Fruit fly (Drosophila melanogaster): ENCODE data around the gene CG3842.

CG3842 gene

dm6 chrX:6356748-6357397, 19.3 kb downstream of the CG3842 start:
- TF ChIP-seq topi (GFP tag; optimal IDR thresholded peaks at IDR 0.05): peak; percentile 16
- TF ChIP-seq Eip78C (GFP tag): peak; percentile 86
- TF ChIP-seq Met (GFP tag; optimal IDR thresholded peaks at IDR 0.05): no peak
- peak; percentile 44 for TF ChIP-seq CG3919 (GFP tag; optimal IDR thresholded peaks at IDR 0.05)
- TF ChIP-seq CG31627 (GFP tag; optimal IDR thresholded peaks at IDR 0.05): peak; percentile 13
- peak; percentile 81 for TF ChIP-seq CG32006 (GFP tag; optimal IDR thresholded peaks at IDR 0.05)
- no peak for TF ChIP-seq Sox102F (GFP tag; optimal IDR thresholded peaks at IDR 0.05)
- TF ChIP-seq salr (GFP tag; optimal IDR thresholded peaks at IDR 0.05): peak in 1 of 2 experiments; percentile 41
- TF ChIP-seq CG15336 (GFP tag; IDR thresholded peaks at IDR 0.05): peak; percentile 73
- TF ChIP-seq ss (GFP tag; optimal IDR thresholded peaks at IDR 0.05): peak in 1 of 2 experiments; percentile 6
- TF ChIP-seq Smox (GFP tag; optimal IDR thresholded peaks at IDR 0.05): peak; percentile 4
- peak; percentile 55 for TF ChIP-seq OdsH (GFP tag; optimal IDR thresholded peaks at IDR 0.05)
- peak; percentile 43 for TF ChIP-seq acj6 (GFP tag; optimal IDR thresholded peaks at IDR 0.05)
- no peak for TF ChIP-seq Hr39 (GFP tag; optimal IDR thresholded peaks at IDR 0.05)
- TF ChIP-seq Blimp-1 (GFP tag; optimal IDR thresholded peaks at IDR 0.05): no peak
- peak; percentile 18 for TF ChIP-seq CG8319 (GFP tag; optimal IDR thresholded peaks at IDR 0.05)
- TF ChIP-seq CG8632 (GFP tag; optimal IDR thresholded peaks at IDR 0.05): peak; percentile 32
- TF ChIP-seq Hr38 (GFP tag; optimal IDR thresholded peaks at IDR 0.05): no peak
- no peak for TF ChIP-seq spab (GFP tag; optimal IDR thresholded peaks at IDR 0.05)
- TF ChIP-seq Ets96B (tag; optimal IDR thresholded peaks at IDR 0.05): peak; percentile 13
- peak; percentile 33; the same call in 1 of the 2 replicates for TF ChIP-seq Gug (GFP tag; IDR thresholded peaks at IDR 0.05)
- no peak for TF ChIP-seq CG9139 (GFP tag; optimal IDR thresholded peaks at IDR 0.05)
- peak; percentile 10 for TF ChIP-seq CG10669 (GFP tag; optimal IDR thresholded peaks at IDR 0.05)
- TF ChIP-seq Eip93F (GFP tag; optimal IDR thresholded peaks at IDR 0.05): no peak
- TF ChIP-seq Sox15 (GFP tag; optimal IDR thresholded peaks at IDR 0.05): peak; percentile 30
- peak; percentile 71 for TF ChIP-seq eg (GFP tag; IDR thresholded peaks at IDR 0.05)
- TF ChIP-seq esn (GFP tag; optimal IDR thresholded peaks at IDR 0.05): peak; percentile 46
- TF ChIP-seq CG4318 (GFP tag; optimal IDR thresholded peaks at IDR 0.05): peak; percentile 72
- TF ChIP-seq Eip75B (GFP tag; optimal IDR thresholded peaks at IDR 0.05): no peak
- no peak for TF ChIP-seq cyc (GFP tag; optimal IDR thresholded peaks at IDR 0.05)
- 0 out of 2 replicates have a peak, but pooled peaks have one; percentile 30 for TF ChIP-seq CG11294 (GFP tag; IDR thresholded peaks at IDR 0.05)
- TF ChIP-seq CG8119 (GFP tag; IDR thresholded peaks at IDR 0.05): peak; percentile 68
- peak; percentile 16 for TF ChIP-seq vri (GFP tag; optimal IDR thresholded peaks at IDR 0.05)
- TF ChIP-seq net (GFP tag; optimal IDR thresholded peaks at IDR 0.05): no peak
- no peak for TF ChIP-seq CG1621 (tag; optimal IDR thresholded peaks at IDR 0.05)
- TF ChIP-seq pdm3 (GFP tag; optimal IDR thresholded peaks at IDR 0.05): peak; percentile 43
- TF ChIP-seq Lpt (GFP tag; optimal IDR thresholded peaks at IDR 0.05): peak; percentile 45
- peak; percentile 61 for TF ChIP-seq CG6276 (GFP tag; optimal IDR thresholded peaks at IDR 0.05)
- peak; percentile 32 for TF ChIP-seq CG11762 (GFP tag; optimal IDR thresholded peaks at IDR 0.05; ENCODE audit: insufficient read depth)
- peak; percentile 57 for TF ChIP-seq achi (GFP tag; optimal IDR thresholded peaks at IDR 0.05)
- TF ChIP-seq CG7368 (GFP tag; optimal IDR thresholded peaks at IDR 0.05): peak; percentile 24
- TF ChIP-seq dac (GFP tag; optimal IDR thresholded peaks at IDR 0.05): peak; percentile 40
- TF ChIP-seq CG10631 (GFP tag; optimal IDR thresholded peaks at IDR 0.05): peak; percentile 47
- no peak for TF ChIP-seq dsx (GFP tag; optimal IDR thresholded peaks at IDR 0.05; ENCODE audit: poor library complexity, severe bottlenecking)
- TF ChIP-seq svp (GFP tag): no peak
- TF ChIP-seq fd85E (GFP tag; optimal IDR thresholded peaks at IDR 0.05): no peak
- no peak for TF ChIP-seq CG3032 (tag; optimal IDR thresholded peaks at IDR 0.05)
- peak; percentile 63 for TF ChIP-seq Hr4 (GFP tag; optimal IDR thresholded peaks at IDR 0.05)
- peak; percentile 26 for TF ChIP-seq Sox14 (GFP tag; optimal IDR thresholded peaks at IDR 0.05)
- no peak for TF ChIP-seq CG6808 (GFP tag; optimal IDR thresholded peaks at IDR 0.05)
- TF ChIP-seq CG6792 (GFP tag; optimal IDR thresholded peaks at IDR 0.05): peak; percentile 48

Data from whole organism, prepupa.